Fruit fly (Drosophila melanogaster) whole organism, prepupa: Measurements from ENCODE around the gene Shc.

ENCODE experiments used
- Blimp-1 ChIP-seq: fragments of 200-800 bp; sonication (Bioruptor generic); optimal IDR thresholded peaks from 3 replicates; lab custom pipeline; 2017; ENCODE audit warnings: missing biosample characterization, missing genetic modification characterization, mild to moderate bottlenecking, moderate library complexity, missing genetic modification reagents
- CG10631 ChIP-seq: fragments of 200-800 bp; sonication (Bioruptor generic); optimal IDR thresholded peaks from 2 replicates; lab custom pipeline; 2016; ENCODE audit warnings: missing biosample characterization, missing genetic modification characterization
- CG10669 ChIP-seq: fragments of 200-800 bp; sonication (Bioruptor generic); optimal IDR thresholded peaks from 3 replicates; lab custom pipeline; 2018; ENCODE audit warnings: missing biosample characterization, mild to moderate bottlenecking, missing genetic modification characterization, moderate library complexity
- CG11294 ChIP-seq: fragments of 200-800 bp; sonication (Bioruptor generic); IDR thresholded peaks from 2 replicates; pipeline ENCODE4 v1.3.6; 2022; ENCODE audit warnings: missing biosample characterization, missing genetic modification characterization
- CG11762 ChIP-seq: fragments of 200-800 bp; sonication (Bioruptor generic); optimal IDR thresholded peaks from 3 replicates; lab custom pipeline; 2016; ENCODE audit warnings: missing biosample characterization, missing genetic modification characterization; ENCODE audit not compliant: insufficient read depth
- CG11902 ChIP-seq: fragments of 200-800 bp; sonication (Bioruptor generic); optimal IDR thresholded peaks from 3 replicates; lab custom pipeline; 2016; ENCODE audit warnings: missing biosample characterization, missing genetic modification characterization
- CG15336 ChIP-seq: fragments of 200-800 bp; sonication (Bioruptor generic); IDR thresholded peaks from 2 replicates; pipeline ENCODE4 v1.3.6; 2022; ENCODE audit warnings: missing biosample characterization, missing genetic modification characterization
- CG1621 ChIP-seq: fragments of 200-800 bp; sonication (Bioruptor generic); optimal IDR thresholded peaks from 3 replicates; lab custom pipeline; 2018; ENCODE audit warnings: missing biosample characterization, mild to moderate bottlenecking, missing genetic modification characterization
- CG16779 ChIP-seq: fragments of 200-800 bp; sonication (Bioruptor generic); optimal IDR thresholded peaks from 3 replicates; lab custom pipeline; 2017; ENCODE audit warnings: missing biosample characterization, mild to moderate bottlenecking, missing genetic modification characterization
- CG3032 ChIP-seq: fragments of 200-800 bp; optimal IDR thresholded peaks from 2 replicates; lab custom pipeline; 2019; ENCODE audit warnings: missing biosample characterization, mild to moderate bottlenecking, missing genetic modification characterization, moderate library complexity
- CG31627 ChIP-seq: fragments of 200-800 bp; sonication (Bioruptor generic); optimal IDR thresholded peaks from 3 replicates; lab custom pipeline; 2016; ENCODE audit warnings: missing biosample characterization, missing genetic modification characterization
- CG32006 ChIP-seq: fragments of 200-800 bp; sonication (Bioruptor generic); optimal IDR thresholded peaks from 3 replicates; lab custom pipeline; 2017; ENCODE audit warnings: missing biosample characterization, mild to moderate bottlenecking, missing genetic modification characterization
- CG3919 ChIP-seq: fragments of 200-800 bp; sonication (Bioruptor generic); optimal IDR thresholded peaks from 3 replicates; lab custom pipeline; 2016; ENCODE audit warnings: missing biosample characterization, missing genetic modification characterization
- CG4318 ChIP-seq: fragments of 200-800 bp; sonication (Bioruptor generic); optimal IDR thresholded peaks from 3 replicates; lab custom pipeline; 2017; ENCODE audit warnings: missing biosample characterization, mild to moderate bottlenecking, missing genetic modification characterization
- CG6163 ChIP-seq: fragments of 200-800 bp; sonication (Bioruptor generic); IDR thresholded peaks from 3 replicates; pipeline ENCODE4 v1.3.6; 2022; ENCODE audit warnings: missing biosample characterization, missing genetic modification characterization
- CG6276 ChIP-seq: fragments of 200-800 bp; sonication (Bioruptor generic); optimal IDR thresholded peaks from 2 replicates; lab custom pipeline; 2017; ENCODE audit warnings: missing biosample characterization, mild to moderate bottlenecking, missing genetic modification characterization
- CG6792 ChIP-seq: fragments of 200-800 bp; sonication (Bioruptor generic); optimal IDR thresholded peaks from 3 replicates; lab custom pipeline; 2016; ENCODE audit warnings: missing biosample characterization, missing genetic modification characterization
- CG6808 ChIP-seq: fragments of 200-800 bp; sonication (Bioruptor generic); optimal IDR thresholded peaks from 3 replicates; lab custom pipeline; 2017; ENCODE audit warnings: missing biosample characterization, missing genetic modification characterization, mild to moderate bottlenecking, moderate library complexity, missing genetic modification reagents
- CG6854 ChIP-seq: fragments of 200-800 bp; sonication (Bioruptor generic); optimal IDR thresholded peaks from 2 replicates; lab custom pipeline; 2017; ENCODE audit warnings: missing biosample characterization, mild to moderate bottlenecking, missing genetic modification characterization
- CG7368 ChIP-seq: fragments of 200-800 bp; sonication (Bioruptor generic); optimal IDR thresholded peaks from 3 replicates; lab custom pipeline; 2016; ENCODE audit warnings: missing biosample characterization, missing genetic modification characterization
- CG8119 ChIP-seq: fragments of 200-800 bp; sonication (Bioruptor generic); IDR thresholded peaks from 3 replicates; pipeline ENCODE4 v1.3.6; 2022; ENCODE audit warnings: missing biosample characterization, missing genetic modification characterization
- CG8319 ChIP-seq: fragments of 200-800 bp; sonication (Bioruptor generic); optimal IDR thresholded peaks from 3 replicates; lab custom pipeline; 2016; ENCODE audit warnings: missing biosample characterization, missing genetic modification characterization
- CG8632 ChIP-seq: fragments of 200-800 bp; sonication (Bioruptor generic); optimal IDR thresholded peaks from 3 replicates; lab custom pipeline; 2016; ENCODE audit warnings: missing biosample characterization, missing genetic modification characterization
- CG9139 ChIP-seq: fragments of 200-800 bp; sonication (Bioruptor generic); optimal IDR thresholded peaks from 3 replicates; lab custom pipeline; 2017; ENCODE audit warnings: missing biosample characterization, mild to moderate bottlenecking, missing genetic modification characterization
- Eip78C ChIP-seq: fragments of 200-800 bp; sonication (Bioruptor generic); peaks from one replicate; lab custom pipeline; 2016; ENCODE audit warnings: missing biosample characterization, missing genetic modification characterization
- Eip93F ChIP-seq: fragments of 200-800 bp; sonication (Bioruptor generic); optimal IDR thresholded peaks from 2 replicates; lab custom pipeline; 2016; ENCODE audit warnings: missing biosample characterization, mild to moderate bottlenecking, missing genetic modification characterization
- Ets21C ChIP-seq: fragments of 200-800 bp; sonication (Bioruptor generic); optimal IDR thresholded peaks from 3 replicates; lab custom pipeline; 2016; ENCODE audit warnings: missing biosample characterization, missing genetic modification characterization
- Gug ChIP-seq: fragments of 200-800 bp; sonication (Bioruptor generic); IDR thresholded peaks from 2 replicates; pipeline ENCODE4 v1.3.6; 2022; ENCODE audit warnings: missing biosample characterization, missing genetic modification characterization
- Hr38 ChIP-seq: sonication (Bioruptor generic); optimal IDR thresholded peaks from 2 replicates; lab custom pipeline; 2016; ENCODE audit warnings: missing biosample characterization, missing genetic modification characterization
- Hr39 ChIP-seq: fragments of 200-800 bp; sonication (Bioruptor generic); optimal IDR thresholded peaks from 2 replicates; lab custom pipeline; 2016; ENCODE audit warnings: missing biosample characterization, missing genetic modification characterization
- Hr4 ChIP-seq: fragments of 200-800 bp; sonication (Bioruptor generic); optimal IDR thresholded peaks from 3 replicates; lab custom pipeline; 2016; ENCODE audit warnings: missing biosample characterization, missing genetic modification characterization
- Lpt ChIP-seq: fragments of 200-800 bp; sonication (Bioruptor generic); optimal IDR thresholded peaks from 3 replicates; lab custom pipeline; 2016; ENCODE audit warnings: missing biosample characterization, missing genetic modification characterization
- Met ChIP-seq: fragments of 200-800 bp; sonication (Bioruptor generic); optimal IDR thresholded peaks from 3 replicates; lab custom pipeline; 2016; ENCODE audit warnings: missing biosample characterization, missing genetic modification characterization
- OdsH ChIP-seq: fragments of 200-800 bp; sonication (Bioruptor generic); optimal IDR thresholded peaks from 3 replicates; lab custom pipeline; 2016; ENCODE audit warnings: missing biosample characterization, missing genetic modification characterization
- Smox ChIP-seq: fragments of 200-800 bp; sonication (Bioruptor generic); optimal IDR thresholded peaks from 3 replicates; lab custom pipeline; 2016; ENCODE audit warnings: missing biosample characterization, missing genetic modification characterization
- Sox102F ChIP-seq: fragments of 200-800 bp; sonication (Bioruptor generic); optimal IDR thresholded peaks from 2 replicates; lab custom pipeline; 2016; ENCODE audit warnings: missing biosample characterization, mild to moderate bottlenecking, missing genetic modification characterization
- Sox14 ChIP-seq: fragments of 200-800 bp; sonication (Bioruptor generic); optimal IDR thresholded peaks from 3 replicates; lab custom pipeline; 2016; ENCODE audit warnings: missing biosample characterization, missing genetic modification characterization
- Sox15 ChIP-seq: fragments of 200-800 bp; sonication (Bioruptor generic); optimal IDR thresholded peaks from 3 replicates; lab custom pipeline; 2016; ENCODE audit warnings: missing biosample characterization, missing genetic modification characterization
- achi ChIP-seq: fragments of 200-800 bp; sonication (Bioruptor generic); optimal IDR thresholded peaks from 3 replicates; lab custom pipeline; 2016; ENCODE audit warnings: missing biosample characterization, missing genetic modification characterization
- acj6 ChIP-seq: fragments of 200-800 bp; sonication (Bioruptor generic); optimal IDR thresholded peaks from 3 replicates; lab custom pipeline; 2016; ENCODE audit warnings: missing biosample characterization, missing genetic modification characterization
- dac ChIP-seq: fragments of 200-800 bp; sonication (Bioruptor generic); optimal IDR thresholded peaks from 2 replicates; lab custom pipeline; 2017; ENCODE audit warnings: missing biosample characterization, mild to moderate bottlenecking, missing genetic modification characterization
- dsx ChIP-seq: fragments of 200-800 bp; optimal IDR thresholded peaks from 3 replicates; lab custom pipeline; 2019; ENCODE audit warnings: missing biosample characterization, mild to moderate bottlenecking, missing genetic modification characterization, moderate library complexity; ENCODE audit not compliant: poor library complexity, severe bottlenecking
- eg ChIP-seq: fragments of 200-800 bp; sonication (Bioruptor generic); IDR thresholded peaks from 3 replicates; pipeline ENCODE4 v1.3.6; 2022; ENCODE audit warnings: missing biosample characterization, missing genetic modification characterization
- esn ChIP-seq: fragments of 200-800 bp; sonication (Bioruptor generic); optimal IDR thresholded peaks from 2 replicates; lab custom pipeline; 2016; ENCODE audit warnings: missing biosample characterization, mild to moderate bottlenecking, missing genetic modification characterization, moderate library complexity
- fd59A ChIP-seq: fragments of 200-800 bp; sonication (Bioruptor generic); optimal IDR thresholded peaks from 2 replicates; lab custom pipeline; 2017; ENCODE audit warnings: missing biosample characterization, mild to moderate bottlenecking, missing genetic modification characterization, missing genetic modification reagents
- fkh ChIP-seq: fragments of 200-800 bp; sonication (Bioruptor generic); optimal IDR thresholded peaks from 3 replicates; lab custom pipeline; 2017; ENCODE audit warnings: missing biosample characterization, mild to moderate bottlenecking, missing genetic modification characterization, moderate library complexity
- net ChIP-seq: fragments of 200-800 bp; sonication (Bioruptor generic); optimal IDR thresholded peaks from 3 replicates; lab custom pipeline; 2016; ENCODE audit warnings: missing biosample characterization, missing genetic modification characterization
- salr ChIP-seq, 2 experiments: fragments of 200-800 bp; sonication (Bioruptor generic); optimal IDR thresholded peaks; 3 replicates each; lab custom pipeline; 2016 to 2018; ENCODE audit warnings: missing biosample characterization in 2 of 2, missing genetic modification characterization in 2 of 2, mild to moderate bottlenecking in 1 of 2
- ss ChIP-seq, 2 experiments: fragments of 200-800 bp; sonication (Bioruptor generic); optimal IDR thresholded peaks; 2 replicates in 1 of 2; 3 replicates in 1 of 2; lab custom pipeline; 2017 to 2018; ENCODE audit warnings: mild to moderate bottlenecking in 2 of 2, missing biosample characterization in 2 of 2, missing genetic modification characterization in 2 of 2, moderate library complexity in 1 of 2
- svp ChIP-seq: fragments of 200-800 bp; sonication (Bioruptor generic); peaks from one replicate; lab custom pipeline; 2016; ENCODE audit warnings: missing biosample characterization, missing genetic modification characterization
- topi ChIP-seq: fragments of 200-800 bp; sonication (Bioruptor generic); optimal IDR thresholded peaks from 3 replicates; lab custom pipeline; 2016; ENCODE audit warnings: missing biosample characterization, missing genetic modification characterization

Gene Shc

DNA sequence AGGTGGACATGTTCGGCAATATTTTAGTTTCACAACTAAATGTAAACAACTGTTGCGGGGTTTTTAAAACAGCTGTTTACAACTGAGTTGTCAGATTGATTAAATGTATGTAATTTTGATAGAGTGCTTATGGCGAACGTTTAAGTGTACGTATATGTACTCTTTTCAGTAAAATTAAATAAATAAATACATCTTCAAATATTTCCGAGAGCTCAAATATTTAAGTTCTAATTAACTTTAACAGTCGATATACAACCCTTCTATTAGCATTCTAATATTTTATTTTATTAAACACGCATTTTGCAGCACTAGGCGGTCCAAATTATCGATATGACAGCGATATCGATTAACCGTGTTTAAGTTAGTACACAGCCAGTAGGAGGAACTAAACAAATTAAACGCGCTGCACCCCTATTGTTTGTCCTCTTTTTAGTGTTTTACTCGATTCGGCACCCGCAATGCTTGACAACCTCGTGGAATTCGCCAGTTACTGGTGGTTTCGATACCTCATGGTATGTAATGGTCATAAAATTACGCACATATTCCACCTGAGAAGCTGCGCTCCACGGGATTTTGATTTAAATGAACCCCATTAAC is 24.8 kb downstream of the Shc start, which contains the start of the genes CG3448 and ghi:
Gene CG3448, minus strand, starts transcription at position 51 of the 597 bp plus-strand sequence.
Gene ghi, plus strand, starts transcription at position 355 of the 597 bp plus-strand sequence.
- TF ChIP-seq CG11902 (no peak), topi (GFP tag; lab: Kevin White, UChicago) (peak; percentile 55), fkh (GFP tag; lab: Kevin White, UChicago) (peak; percentile 94), CG8119 (GFP tag; lab: Robert Waterston, UW) (no peak), Lpt (GFP tag; lab: Kevin White, UChicago) (peak; percentile 56), dsx (GFP tag; lab: Kevin White, UChicago) (peak; percentile 58), Met (GFP tag; lab: Kevin White, UChicago) (peak; percentile 63), Blimp-1 (GFP tag; lab: Kevin White, UChicago) (peak; percentile 25), CG11294 (no peak), CG32006 (no peak), CG8632 (GFP tag; lab: Kevin White, UChicago) (peak; percentile 9), CG11762 (GFP tag; lab: Kevin White, UChicago) (peak; percentile 49), acj6 (peak; percentile 58), CG6854 (peak; percentile 22), Hr4 (GFP tag; lab: Kevin White, UChicago) (peak; percentile 66), achi (GFP tag; lab: Kevin White, UChicago) (peak; percentile 60), OdsH (GFP tag; lab: Kevin White, UChicago) (no peak), eg (GFP tag; lab: Robert Waterston, UW) (peak; percentile 55; the same call in 2 of the 3 replicates), CG7368 (peak; percentile 54), Ets21C (GFP tag; lab: Kevin White, UChicago) (peak; percentile 31), CG6163 (GFP tag; lab: Robert Waterston, UW) (no peak), CG3919 (GFP tag; lab: Kevin White, UChicago) (peak; percentile 73), CG4318 (GFP tag; lab: Kevin White, UChicago) (no peak), CG3032 (peak; percentile 70), Smox (GFP tag; lab: Kevin White, UChicago) (no peak), CG9139 (GFP tag; lab: Kevin White, UChicago) (no peak), CG6276 (GFP tag; lab: Kevin White, UChicago) (no peak), Eip78C (peak; percentile 89), CG6792 (GFP tag; lab: Kevin White, UChicago) (peak; percentile 48), CG10669 (GFP tag; lab: Kevin White, UChicago) (peak; percentile 32), CG10631 (GFP tag; lab: Kevin White, UChicago) (no peak), CG31627 (GFP tag; lab: Kevin White, UChicago) (peak; percentile 23), CG6808 (GFP tag; lab: Kevin White, UChicago) (peak; percentile 52), CG15336 (GFP tag; lab: Robert Waterston, UW) (0 out of 2 replicates have a peak, but pooled peaks have one; percentile 25), Sox14 (GFP tag; lab: Kevin White, UChicago) (peak; percentile 30), Eip93F (GFP tag; lab: Kevin White, UChicago) (peak; percentile 64), CG16779 (tag; lab: Kevin White, UChicago) (no peak), CG1621 (tag; lab: Kevin White, UChicago) (peak; percentile 11), Gug (GFP tag; lab: Robert Waterston, UW) (peak; percentile 49; the same call in 1 of the 2 replicates), Sox15 (GFP tag; lab: Kevin White, UChicago) (no peak), dac (GFP tag; lab: Kevin White, UChicago) (no peak), Hr38 (GFP tag; lab: Kevin White, UChicago) (no peak), Hr39 (GFP tag; lab: Kevin White, UChicago) (peak; percentile 28), ss (GFP tag; optimal IDR thresholded peaks at IDR 0.05; lab: Kevin White, UChicago) (peak in 1 of 2 experiments; percentile 66), svp (peak; percentile 84), esn (GFP tag; lab: Kevin White, UChicago) (peak; percentile 75), net (peak; percentile 47), fd59A (GFP tag; lab: Kevin White, UChicago) (no peak), CG8319 (no peak), salr (GFP tag; optimal IDR thresholded peaks at IDR 0.05; lab: Kevin White, UChicago) (no peak), Sox102F (GFP tag; lab: Kevin White, UChicago) (no peak)
